Worm (Caenorhabditis elegans) whole organism, L3 larva: ENCODE measurements around the gene T28C12.15.

ENCODE experiments used
- ZK546.5 ChIP-seq: sonication (generic microtip); optimal IDR thresholded peaks from 2 replicates; lab custom pipeline; 2017; ENCODE audit warnings: missing biosample characterization, missing genetic modification characterization
- ama-1 ChIP-seq: fragments of 150-350 bp; optimal IDR thresholded peaks from 2 replicates; lab custom pipeline; 2018
- ceh-16 ChIP-seq: sonication (generic microtip); optimal IDR thresholded peaks from 2 replicates; lab custom pipeline; 2017; ENCODE audit warnings: missing biosample characterization, missing genetic modification characterization
- ceh-82 ChIP-seq: fragments of 150-350 bp; optimal IDR thresholded peaks from 2 replicates; lab custom pipeline; 2014; ENCODE audit warnings: missing biosample characterization, missing genetic modification characterization
- ceh-9 ChIP-seq: sonication (generic microtip); optimal IDR thresholded peaks from 2 replicates; lab custom pipeline; 2018; ENCODE audit warnings: missing biosample characterization, missing genetic modification characterization
- egl-27 ChIP-seq: sonication (generic microtip); optimal IDR thresholded peaks from 4 replicates; lab custom pipeline; 2017; ENCODE audit warnings: missing biosample characterization, missing genetic modification reagents, missing genetic modification characterization
- egl-5 ChIP-seq: fragments of 150-350 bp; optimal IDR thresholded peaks from 2 replicates; lab custom pipeline; 2017; ENCODE audit warnings: missing biosample characterization, missing genetic modification reagents, missing genetic modification characterization, inconsistent platforms
- elt-2 ChIP-seq: sonication (generic microtip); optimal IDR thresholded peaks from 2 replicates; lab custom pipeline; 2016; ENCODE audit warnings: missing genetic modification reagents, mild to moderate bottlenecking, missing genetic modification characterization, missing compliant biosample characterization
- fkh-2 ChIP-seq: fragments of 150-350 bp; optimal IDR thresholded peaks from 2 replicates; lab custom pipeline; 2014; ENCODE audit warnings: missing biosample characterization, missing genetic modification reagents, missing genetic modification characterization
- hmg-11 ChIP-seq: sonication (generic microtip); optimal IDR thresholded peaks from 2 replicates; lab custom pipeline; 2016; ENCODE audit warnings: missing genetic modification characterization, missing compliant biosample characterization
- lin-39 ChIP-seq: fragments of 150-350 bp; optimal IDR thresholded peaks from 2 replicates; lab custom pipeline; 2018; ENCODE audit warnings: missing biosample characterization, missing genetic modification reagents, missing genetic modification characterization
- mdl-1 ChIP-seq: fragments of 150-350 bp; optimal IDR thresholded peaks from 2 replicates; lab custom pipeline; 2014; ENCODE audit warnings: missing biosample characterization, missing genetic modification characterization
- nfya-1 ChIP-seq: sonication (generic microtip); optimal IDR thresholded peaks from 2 replicates; lab custom pipeline; 2017; ENCODE audit warnings: missing genetic modification characterization, mild to moderate bottlenecking, missing compliant biosample characterization, antibody characterized with exemption, moderate library complexity; ENCODE audit not compliant: insufficient read depth
- nhr-11 ChIP-seq: fragments of 150-350 bp; optimal IDR thresholded peaks from 2 replicates; lab custom pipeline; 2014; ENCODE audit warnings: missing biosample characterization, missing genetic modification characterization
- nhr-23 ChIP-seq: fragments of 150-350 bp; optimal IDR thresholded peaks from 2 replicates; lab custom pipeline; 2014; ENCODE audit warnings: missing biosample characterization, missing genetic modification reagents, missing genetic modification characterization
- nhr-25 ChIP-seq: sonication (generic microtip); optimal IDR thresholded peaks from 2 replicates; lab custom pipeline; 2017; ENCODE audit warnings: missing biosample characterization, missing genetic modification characterization
- nhr-28 ChIP-seq: fragments of 150-350 bp; optimal IDR thresholded peaks from 2 replicates; lab custom pipeline; 2014; ENCODE audit warnings: missing biosample characterization, missing genetic modification characterization
- nhr-76 ChIP-seq: fragments of 150-350 bp; sonication (generic microtip); optimal IDR thresholded peaks from 5 replicates; lab custom pipeline; 2014; ENCODE audit warnings: missing biosample characterization, missing genetic modification characterization
- nhr-77 ChIP-seq: fragments of 150-350 bp; optimal IDR thresholded peaks from 2 replicates; lab custom pipeline; 2014; ENCODE audit warnings: missing biosample characterization, missing genetic modification characterization
- pqm-1 ChIP-seq: fragments of 150-350 bp; optimal IDR thresholded peaks from 2 replicates; lab custom pipeline; 2017; ENCODE audit warnings: missing biosample characterization, missing genetic modification characterization, inconsistent platforms
- unc-62 ChIP-seq: fragments of 150-350 bp; sonication (generic microtip); optimal IDR thresholded peaks from 4 replicates; lab custom pipeline; 2014; ENCODE audit warnings: missing biosample characterization, missing genetic modification reagents, missing genetic modification characterization
- ztf-11 ChIP-seq: fragments of 150-350 bp; optimal IDR thresholded peaks from 2 replicates; lab custom pipeline; 2014; ENCODE audit warnings: missing biosample characterization, missing genetic modification characterization
- ztf-4 ChIP-seq: fragments of 150-350 bp; optimal IDR thresholded peaks from 2 replicates; lab custom pipeline; 2014; ENCODE audit warnings: missing biosample characterization, missing genetic modification characterization

T28C12.15 gene

DNA sequence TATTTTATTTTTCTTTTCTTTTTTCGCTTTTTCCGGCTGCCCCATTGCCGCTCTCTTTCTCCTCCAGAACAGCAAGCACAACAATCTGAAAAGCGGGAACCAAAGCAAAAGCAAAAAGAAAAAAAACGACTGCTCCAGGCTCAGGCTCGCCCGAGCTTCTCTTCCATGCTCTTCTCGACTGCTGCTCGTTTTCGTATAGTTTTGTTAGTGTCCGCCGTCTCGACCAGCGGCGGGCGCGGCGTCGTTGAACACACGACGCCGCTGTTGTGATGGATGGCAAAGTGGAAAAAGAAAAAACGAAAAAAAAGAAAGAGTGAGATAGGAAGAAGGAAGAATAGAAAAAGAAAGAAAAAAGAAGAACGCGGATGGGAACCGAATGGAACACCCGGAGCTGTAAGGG, 28.5 kb upstream of the T28C12.15 start:
- TF ChIP-seq lin-39 (tag; lab: Kevin White, UChicago) (peak; percentile 81), ztf-11 (tag; lab: Kevin White, UChicago) (no peak), nfya-1 (tag; lab: Kevin White, UChicago) (peak; percentile 52)

ce11 chrV:6349597-6349996, 28.0 kb upstream of the T28C12.15 start:
- TF ChIP-seq nhr-23 = peak; percentile 0
- no peak for TF ChIP-seq nhr-11 (tag; lab: Kevin White, UChicago)
- TF ChIP-seq egl-5 (tag; lab: Kevin White, UChicago) = no peak
- TF ChIP-seq nhr-25 (tag; lab: Kevin White, UChicago) = peak; percentile 62

DNA sequence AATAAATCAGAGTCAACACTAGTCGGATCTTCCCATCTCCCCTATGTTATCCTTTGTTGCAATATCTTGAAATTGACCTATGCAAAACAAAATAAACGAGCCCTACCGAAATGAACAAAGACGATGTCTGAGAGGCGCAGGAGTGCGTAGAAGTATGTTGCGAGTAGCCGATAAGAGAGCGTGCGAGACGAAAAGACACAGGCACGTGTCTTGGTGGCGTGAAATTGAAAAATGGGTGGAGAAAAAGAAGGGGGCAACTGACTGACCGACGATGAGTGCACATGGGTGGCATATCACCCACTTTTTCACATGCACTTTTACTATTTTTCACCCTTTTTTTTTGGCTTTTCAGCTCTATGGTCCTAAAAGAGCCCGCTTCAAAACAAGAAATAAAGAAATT, 26.6 kb upstream of the T28C12.15 start:
- TF ChIP-seq nhr-77 (no peak), nhr-76 (tag; lab: Kevin White, UChicago) (no peak), unc-62 (GFP tag; lab: Kevin White, UChicago) (peak; percentile 33), nfya-1 (tag; lab: Kevin White, UChicago) (peak; percentile 59), mdl-1 (peak; percentile 77), lin-39 (tag; lab: Kevin White, UChicago) (peak; percentile 43), hmg-11 (tag; lab: Kevin White, UChicago) (no peak)

ce11 chrV:6346906-6347305, 25.3 kb upstream of the T28C12.15 start:
- TF ChIP-seq elt-2 (tag; lab: Kevin White, UChicago) = peak; percentile 90
- peak; percentile 87 for TF ChIP-seq pqm-1 (tag; lab: Kevin White, UChicago)
- TF ChIP-seq ztf-4 = no peak
- TF ChIP-seq nhr-11 (tag; lab: Kevin White, UChicago) = no peak

DNA sequence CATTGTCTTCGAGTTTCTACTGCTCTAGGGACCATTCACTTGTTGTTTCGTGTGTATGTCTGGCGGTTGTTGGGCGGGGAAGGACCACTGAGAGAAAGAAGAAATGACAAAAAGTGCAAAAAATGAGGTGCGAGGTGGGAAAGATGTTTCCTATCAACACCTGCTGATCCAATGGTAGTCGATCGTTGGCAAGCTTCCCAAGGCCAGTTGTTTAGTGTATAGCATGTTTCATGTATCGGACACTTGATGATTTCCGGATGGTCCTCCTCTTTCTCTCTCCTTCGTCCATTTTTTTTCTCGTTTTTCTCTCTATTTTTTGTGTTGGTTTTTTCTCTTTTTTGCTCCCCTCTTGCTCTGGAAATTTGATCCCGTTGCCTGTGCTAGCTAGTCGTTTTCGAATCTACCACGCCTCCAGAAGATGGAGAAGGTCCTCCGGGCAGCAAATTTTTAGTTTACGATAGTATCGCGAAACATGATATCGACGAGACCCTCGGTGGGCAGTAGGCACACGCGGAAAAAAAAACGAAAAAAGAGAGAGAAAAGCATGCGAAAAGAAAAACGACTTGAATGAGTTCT, 24.5 kb upstream of the T28C12.15 start:
- no peak for TF ChIP-seq ceh-9 (tag; lab: Kevin White, UChicago)
- TF ChIP-seq nfya-1 (tag; lab: Kevin White, UChicago) = peak; percentile 34
- TF ChIP-seq egl-5 (tag; lab: Kevin White, UChicago) = no peak
- TF ChIP-seq fkh-2 (tag; lab: Kevin White, UChicago) = no peak
- no peak for TF ChIP-seq nhr-28
- TF ChIP-seq lin-39 (tag; lab: Kevin White, UChicago) = peak; percentile 11
- TF ChIP-seq nhr-76 (tag; lab: Kevin White, UChicago) = no peak
- no peak for TF ChIP-seq ZK546.5 (tag; lab: Kevin White, UChicago)
- no peak for TF ChIP-seq ama-1 (lab: Kevin White, UChicago)
- no peak for TF ChIP-seq mdl-1

DNA sequence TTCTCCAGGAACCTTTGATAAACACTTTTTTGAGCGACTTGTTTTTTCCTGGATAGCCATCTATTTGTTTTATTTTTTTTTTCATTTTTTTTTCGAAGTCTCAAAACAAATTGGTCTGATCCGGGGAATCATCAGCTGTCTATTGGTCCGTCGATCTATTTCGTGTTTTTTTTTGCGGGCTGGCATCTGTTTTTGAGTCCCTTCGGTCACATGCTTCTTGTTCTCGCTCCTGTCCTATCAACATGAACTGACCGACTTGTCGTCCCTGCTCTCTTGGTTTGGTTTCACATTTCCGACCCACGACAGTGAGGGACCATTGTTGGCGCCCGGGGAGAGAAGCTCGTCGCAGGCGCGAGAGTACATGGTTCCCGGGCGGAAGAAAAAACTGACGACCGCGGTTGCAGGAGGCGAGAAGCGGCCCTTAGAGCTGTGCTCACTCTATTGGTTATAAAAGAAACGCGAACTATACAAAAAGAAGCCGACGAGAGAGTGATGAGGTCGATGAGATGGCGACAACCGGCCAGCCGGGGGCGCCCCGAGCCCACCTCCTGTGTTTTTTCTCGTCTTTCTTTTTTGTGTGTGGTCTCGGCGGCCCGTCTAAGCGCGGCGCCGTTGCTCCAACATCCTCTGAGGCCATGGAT, 23.1 kb upstream of the T28C12.15 start:
- TF ChIP-seq nhr-25 (tag; lab: Kevin White, UChicago) (no peak), nfya-1 (tag; lab: Kevin White, UChicago) (peak; percentile 13)
- TF ChIP-seq, all 47 proteins: peak for 1

DNA sequence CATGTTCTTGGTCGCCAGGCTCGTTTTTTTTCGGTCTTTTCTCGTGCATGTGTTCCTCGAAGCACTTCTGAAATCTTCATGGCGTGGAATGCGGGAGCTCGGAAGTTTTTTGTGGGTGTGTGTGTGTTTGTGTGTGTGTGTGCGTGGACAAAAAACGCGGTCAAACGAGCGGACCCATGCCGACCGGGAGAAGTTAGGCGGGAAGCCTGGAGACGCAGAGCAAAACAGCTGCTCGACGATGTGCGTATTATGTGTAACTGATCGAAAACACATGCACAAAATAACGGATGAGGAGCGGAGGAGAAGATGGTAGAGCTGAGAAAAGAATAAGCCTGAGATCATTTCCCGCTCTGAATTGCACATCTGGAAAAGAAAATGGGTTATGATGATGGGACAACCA, 20.9 kb upstream of the T28C12.15 start:
- TF ChIP-seq lin-39 (tag; lab: Kevin White, UChicago) = peak; percentile 40
- no peak for TF ChIP-seq fkh-2 (tag; lab: Kevin White, UChicago)
- peak; percentile 37 for TF ChIP-seq nfya-1 (tag; lab: Kevin White, UChicago)

DNA sequence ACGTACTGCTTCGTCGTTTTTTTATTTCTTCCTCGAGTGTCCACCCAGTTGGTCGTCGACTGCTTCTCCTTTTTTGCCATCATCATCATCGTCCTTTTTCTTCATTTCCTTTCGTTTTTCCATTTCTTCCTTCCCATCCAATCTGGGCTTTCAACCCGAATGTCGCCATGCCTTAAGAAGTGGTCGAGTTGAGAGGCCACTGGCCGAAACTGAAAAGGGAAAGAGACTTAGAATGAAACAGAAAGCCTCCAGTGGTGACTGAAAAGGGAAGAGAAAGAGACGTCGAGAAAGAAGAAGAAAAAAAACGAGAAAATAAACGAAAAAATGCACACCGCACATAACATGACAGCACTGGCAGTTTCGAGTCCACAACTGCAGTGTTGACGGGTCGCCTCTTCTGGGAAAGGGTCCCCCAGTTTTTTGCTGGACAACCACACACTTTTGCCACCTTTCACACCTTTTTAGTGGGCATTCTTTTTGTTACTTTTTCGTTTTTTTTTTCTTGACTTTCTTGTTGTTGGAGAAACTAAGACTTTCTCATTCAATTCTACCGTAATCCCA, 19.6 kb upstream of the T28C12.15 start:
- no peak for TF ChIP-seq egl-27 (tag; lab: Kevin White, UChicago)
- peak; percentile 2 for TF ChIP-seq hmg-11 (tag; lab: Kevin White, UChicago)
- peak; percentile 78 for TF ChIP-seq nfya-1 (tag; lab: Kevin White, UChicago)

DNA sequence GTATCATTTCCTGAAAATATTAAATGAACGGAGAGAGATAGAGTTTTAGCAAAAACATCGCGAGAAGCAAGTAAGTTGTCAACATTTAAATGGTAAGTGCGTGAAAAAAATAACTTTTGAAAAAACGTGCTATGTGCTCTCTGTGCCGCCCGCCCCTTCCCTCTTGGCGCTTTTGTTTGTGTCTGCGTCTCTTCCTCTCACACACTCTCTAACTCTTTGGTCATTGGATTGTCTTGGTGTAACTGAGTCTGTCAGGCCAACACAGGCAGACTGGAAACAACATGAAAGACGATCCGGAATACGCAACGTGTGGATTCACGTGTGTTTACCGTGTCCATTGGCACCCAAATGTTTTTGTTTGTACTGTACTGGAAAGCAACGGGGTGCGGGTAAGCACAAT, 14.5 kb upstream of the T28C12.15 start, which contains the start of gene T28C12.6:
T28C12.6 (minus strand) TSS at position 12 of the 400 bp plus-strand sequence.
- no peak for TF ChIP-seq mdl-1
- no peak for TF ChIP-seq ceh-16
- no peak for TF ChIP-seq lin-39 (tag; lab: Kevin White, UChicago)
- TF ChIP-seq ztf-4 = no peak
- TF ChIP-seq ceh-82 (tag; lab: Kevin White, UChicago) = no peak
